Fruit fly (Drosophila melanogaster) whole organism, prepupa: Measurements from ENCODE around the gene Vlet.

Source experiments
- Blimp-1 ChIP-seq: fragments of 200-800 bp; sonication (Bioruptor generic); optimal IDR thresholded peaks from 3 replicates; lab custom pipeline; 2017; ENCODE audit warnings: missing biosample characterization, missing genetic modification characterization, mild to moderate bottlenecking, moderate library complexity, missing genetic modification reagents
- CG10631 ChIP-seq: fragments of 200-800 bp; sonication (Bioruptor generic); optimal IDR thresholded peaks from 2 replicates; lab custom pipeline; 2016; ENCODE audit warnings: missing biosample characterization, missing genetic modification characterization
- CG10669 ChIP-seq: fragments of 200-800 bp; sonication (Bioruptor generic); optimal IDR thresholded peaks from 3 replicates; lab custom pipeline; 2018; ENCODE audit warnings: missing biosample characterization, mild to moderate bottlenecking, missing genetic modification characterization, moderate library complexity
- CG11902 ChIP-seq: fragments of 200-800 bp; sonication (Bioruptor generic); optimal IDR thresholded peaks from 3 replicates; lab custom pipeline; 2016; ENCODE audit warnings: missing biosample characterization, missing genetic modification characterization
- CG1621 ChIP-seq: fragments of 200-800 bp; sonication (Bioruptor generic); optimal IDR thresholded peaks from 3 replicates; lab custom pipeline; 2018; ENCODE audit warnings: missing biosample characterization, mild to moderate bottlenecking, missing genetic modification characterization
- CG3032 ChIP-seq: fragments of 200-800 bp; optimal IDR thresholded peaks from 2 replicates; lab custom pipeline; 2019; ENCODE audit warnings: missing biosample characterization, mild to moderate bottlenecking, missing genetic modification characterization, moderate library complexity
- CG31627 ChIP-seq: fragments of 200-800 bp; sonication (Bioruptor generic); optimal IDR thresholded peaks from 3 replicates; lab custom pipeline; 2016; ENCODE audit warnings: missing biosample characterization, missing genetic modification characterization
- CG32006 ChIP-seq: fragments of 200-800 bp; sonication (Bioruptor generic); optimal IDR thresholded peaks from 3 replicates; lab custom pipeline; 2017; ENCODE audit warnings: missing biosample characterization, mild to moderate bottlenecking, missing genetic modification characterization
- CG34406 ChIP-seq: fragments of 200-800 bp; sonication (Bioruptor generic); optimal IDR thresholded peaks from 3 replicates; lab custom pipeline; 2016; ENCODE audit warnings: missing biosample characterization, missing genetic modification characterization
- CG3919 ChIP-seq: fragments of 200-800 bp; sonication (Bioruptor generic); optimal IDR thresholded peaks from 3 replicates; lab custom pipeline; 2016; ENCODE audit warnings: missing biosample characterization, missing genetic modification characterization
- CG6163 ChIP-seq: fragments of 200-800 bp; sonication (Bioruptor generic); IDR thresholded peaks from 3 replicates; pipeline ENCODE4 v1.3.6; 2022; ENCODE audit warnings: missing biosample characterization, missing genetic modification characterization
- CG6276 ChIP-seq: fragments of 200-800 bp; sonication (Bioruptor generic); optimal IDR thresholded peaks from 2 replicates; lab custom pipeline; 2017; ENCODE audit warnings: missing biosample characterization, mild to moderate bottlenecking, missing genetic modification characterization
- CG6808 ChIP-seq: fragments of 200-800 bp; sonication (Bioruptor generic); optimal IDR thresholded peaks from 3 replicates; lab custom pipeline; 2017; ENCODE audit warnings: missing biosample characterization, missing genetic modification characterization, mild to moderate bottlenecking, moderate library complexity, missing genetic modification reagents
- CG6854 ChIP-seq: fragments of 200-800 bp; sonication (Bioruptor generic); optimal IDR thresholded peaks from 2 replicates; lab custom pipeline; 2017; ENCODE audit warnings: missing biosample characterization, mild to moderate bottlenecking, missing genetic modification characterization
- CG8119 ChIP-seq: fragments of 200-800 bp; sonication (Bioruptor generic); IDR thresholded peaks from 3 replicates; pipeline ENCODE4 v1.3.6; 2022; ENCODE audit warnings: missing biosample characterization, missing genetic modification characterization
- CG8319 ChIP-seq: fragments of 200-800 bp; sonication (Bioruptor generic); optimal IDR thresholded peaks from 3 replicates; lab custom pipeline; 2016; ENCODE audit warnings: missing biosample characterization, missing genetic modification characterization
- CG8632 ChIP-seq: fragments of 200-800 bp; sonication (Bioruptor generic); optimal IDR thresholded peaks from 3 replicates; lab custom pipeline; 2016; ENCODE audit warnings: missing biosample characterization, missing genetic modification characterization
- Eip75B ChIP-seq: fragments of 200-800 bp; sonication (Bioruptor generic); optimal IDR thresholded peaks from 3 replicates; lab custom pipeline; 2016; ENCODE audit warnings: missing biosample characterization, missing genetic modification characterization
- Eip78C ChIP-seq: fragments of 200-800 bp; sonication (Bioruptor generic); peaks from one replicate; lab custom pipeline; 2016; ENCODE audit warnings: missing biosample characterization, missing genetic modification characterization
- Eip93F ChIP-seq: fragments of 200-800 bp; sonication (Bioruptor generic); optimal IDR thresholded peaks from 2 replicates; lab custom pipeline; 2016; ENCODE audit warnings: missing biosample characterization, mild to moderate bottlenecking, missing genetic modification characterization
- Ets21C ChIP-seq: fragments of 200-800 bp; sonication (Bioruptor generic); optimal IDR thresholded peaks from 3 replicates; lab custom pipeline; 2016; ENCODE audit warnings: missing biosample characterization, missing genetic modification characterization
- Ets96B ChIP-seq: fragments of 200-800 bp; optimal IDR thresholded peaks from 2 replicates; lab custom pipeline; 2019; ENCODE audit warnings: missing biosample characterization, mild to moderate bottlenecking, missing genetic modification characterization, moderate library complexity
- Hr38 ChIP-seq: sonication (Bioruptor generic); optimal IDR thresholded peaks from 2 replicates; lab custom pipeline; 2016; ENCODE audit warnings: missing biosample characterization, missing genetic modification characterization
- Hr39 ChIP-seq: fragments of 200-800 bp; sonication (Bioruptor generic); optimal IDR thresholded peaks from 2 replicates; lab custom pipeline; 2016; ENCODE audit warnings: missing biosample characterization, missing genetic modification characterization
- Hr4 ChIP-seq: fragments of 200-800 bp; sonication (Bioruptor generic); optimal IDR thresholded peaks from 3 replicates; lab custom pipeline; 2016; ENCODE audit warnings: missing biosample characterization, missing genetic modification characterization
- Lpt ChIP-seq: fragments of 200-800 bp; sonication (Bioruptor generic); optimal IDR thresholded peaks from 3 replicates; lab custom pipeline; 2016; ENCODE audit warnings: missing biosample characterization, missing genetic modification characterization
- Met ChIP-seq: fragments of 200-800 bp; sonication (Bioruptor generic); optimal IDR thresholded peaks from 3 replicates; lab custom pipeline; 2016; ENCODE audit warnings: missing biosample characterization, missing genetic modification characterization
- Smox ChIP-seq: fragments of 200-800 bp; sonication (Bioruptor generic); optimal IDR thresholded peaks from 3 replicates; lab custom pipeline; 2016; ENCODE audit warnings: missing biosample characterization, missing genetic modification characterization
- Sox14 ChIP-seq: fragments of 200-800 bp; sonication (Bioruptor generic); optimal IDR thresholded peaks from 3 replicates; lab custom pipeline; 2016; ENCODE audit warnings: missing biosample characterization, missing genetic modification characterization
- Sox15 ChIP-seq: fragments of 200-800 bp; sonication (Bioruptor generic); optimal IDR thresholded peaks from 3 replicates; lab custom pipeline; 2016; ENCODE audit warnings: missing biosample characterization, missing genetic modification characterization
- achi ChIP-seq: fragments of 200-800 bp; sonication (Bioruptor generic); optimal IDR thresholded peaks from 3 replicates; lab custom pipeline; 2016; ENCODE audit warnings: missing biosample characterization, missing genetic modification characterization
- acj6 ChIP-seq: fragments of 200-800 bp; sonication (Bioruptor generic); optimal IDR thresholded peaks from 3 replicates; lab custom pipeline; 2016; ENCODE audit warnings: missing biosample characterization, missing genetic modification characterization
- cyc ChIP-seq: fragments of 200-800 bp; sonication (Bioruptor generic); optimal IDR thresholded peaks from 3 replicates; lab custom pipeline; 2016; ENCODE audit warnings: missing biosample characterization, missing genetic modification characterization
- dsx ChIP-seq: fragments of 200-800 bp; optimal IDR thresholded peaks from 3 replicates; lab custom pipeline; 2019; ENCODE audit warnings: missing biosample characterization, mild to moderate bottlenecking, missing genetic modification characterization, moderate library complexity; ENCODE audit not compliant: poor library complexity, severe bottlenecking
- eg ChIP-seq: fragments of 200-800 bp; sonication (Bioruptor generic); IDR thresholded peaks from 3 replicates; pipeline ENCODE4 v1.3.6; 2022; ENCODE audit warnings: missing biosample characterization, missing genetic modification characterization
- esn ChIP-seq: fragments of 200-800 bp; sonication (Bioruptor generic); optimal IDR thresholded peaks from 2 replicates; lab custom pipeline; 2016; ENCODE audit warnings: missing biosample characterization, mild to moderate bottlenecking, missing genetic modification characterization, moderate library complexity
- fd59A ChIP-seq: fragments of 200-800 bp; sonication (Bioruptor generic); optimal IDR thresholded peaks from 2 replicates; lab custom pipeline; 2017; ENCODE audit warnings: missing biosample characterization, mild to moderate bottlenecking, missing genetic modification characterization, missing genetic modification reagents
- fd85E ChIP-seq: fragments of 200-800 bp; sonication (Bioruptor generic); optimal IDR thresholded peaks from 3 replicates; lab custom pipeline; 2016; ENCODE audit warnings: missing biosample characterization, missing genetic modification characterization
- fkh ChIP-seq: fragments of 200-800 bp; sonication (Bioruptor generic); optimal IDR thresholded peaks from 3 replicates; lab custom pipeline; 2017; ENCODE audit warnings: missing biosample characterization, mild to moderate bottlenecking, missing genetic modification characterization, moderate library complexity
- lz ChIP-seq: fragments of 200-800 bp; sonication (Bioruptor generic); optimal IDR thresholded peaks from 3 replicates; lab custom pipeline; 2016; ENCODE audit warnings: missing biosample characterization, missing genetic modification characterization
- pdm3 ChIP-seq: fragments of 200-800 bp; sonication (Bioruptor generic); optimal IDR thresholded peaks from 3 replicates; lab custom pipeline; 2016; ENCODE audit warnings: missing biosample characterization, missing genetic modification characterization
- svp ChIP-seq: fragments of 200-800 bp; sonication (Bioruptor generic); peaks from one replicate; lab custom pipeline; 2016; ENCODE audit warnings: missing biosample characterization, missing genetic modification characterization
- vri ChIP-seq: fragments of 200-800 bp; sonication (Bioruptor generic); optimal IDR thresholded peaks from 3 replicates; lab custom pipeline; 2016; ENCODE audit warnings: missing biosample characterization, mild to moderate bottlenecking, missing genetic modification characterization

The Vlet gene

DNA sequence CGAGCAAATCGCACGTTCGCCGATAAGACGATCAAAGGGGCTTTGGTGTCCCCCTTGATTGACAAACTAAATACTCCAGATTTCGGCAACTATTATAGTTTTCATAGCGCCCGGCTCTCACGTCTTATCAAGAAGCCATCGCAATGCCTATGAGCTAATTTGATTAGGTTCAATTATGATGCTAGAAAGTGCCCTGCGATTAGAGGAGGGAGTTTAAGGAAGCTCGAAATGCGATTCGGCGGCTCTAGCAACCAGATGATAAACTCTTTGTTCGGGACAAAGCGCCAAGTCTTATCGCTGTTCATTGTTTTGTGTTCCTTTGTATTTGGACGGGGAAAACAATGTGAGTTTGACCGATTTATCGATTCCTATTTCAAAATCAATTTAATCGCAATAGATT lies 39.5 kb upstream of the Vlet start:
- TF ChIP-seq CG6163 (GFP tag; lab: Robert Waterston, UW) (no peak), Eip93F (no peak), Eip78C (GFP tag; lab: Kevin White, UChicago) (peak; percentile 12), Sox14 (GFP tag; lab: Kevin White, UChicago) (peak; percentile 56), CG6276 (GFP tag; lab: Kevin White, UChicago) (no peak), vri (GFP tag; lab: Kevin White, UChicago) (peak; percentile 71), acj6 (no peak), achi (no peak)

DNA sequence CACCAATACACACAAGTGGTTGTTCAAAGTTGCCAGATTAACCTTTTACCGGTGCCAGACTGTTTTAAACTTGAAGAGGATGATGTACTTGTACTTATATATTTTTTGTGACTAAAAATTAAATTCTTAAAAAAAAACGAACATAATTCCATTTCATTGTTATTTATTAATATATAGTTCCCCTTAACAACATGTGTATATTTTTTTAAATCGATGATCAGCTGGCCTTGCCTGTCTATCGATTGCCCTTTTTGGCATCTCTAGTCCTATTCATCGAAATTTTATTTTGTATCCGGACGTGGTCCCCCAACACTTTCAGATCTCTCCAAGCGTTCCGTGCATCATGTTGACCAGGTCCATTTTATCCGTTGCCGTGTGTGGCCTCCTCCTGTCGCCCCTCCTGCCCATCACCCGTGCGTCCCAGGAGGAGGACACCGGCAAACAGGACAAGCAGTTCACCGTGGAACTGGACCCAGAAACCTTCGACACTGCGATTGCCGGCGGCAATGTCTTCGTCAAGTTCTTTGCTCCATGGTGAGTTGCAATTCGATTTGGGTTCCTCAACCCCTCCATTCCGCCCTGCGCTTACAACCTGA lies 38.4 kb upstream of the Vlet start, which contains the start of gene prtp:
Gene prtp (plus strand): TSS at position 26 of the 596 bp plus-strand sequence.
- no peak for TF ChIP-seq eg (GFP tag; lab: Robert Waterston, UW)
- no peak for TF ChIP-seq CG31627 (GFP tag; lab: Kevin White, UChicago)
- TF ChIP-seq CG11902 (GFP tag; lab: Kevin White, UChicago), result no peak
- no peak for TF ChIP-seq fd59A
- peak; percentile 90 for TF ChIP-seq CG1621 (tag; lab: Kevin White, UChicago)
- TF ChIP-seq CG3919, result no peak
- peak; percentile 80 for TF ChIP-seq Eip93F
- TF ChIP-seq Eip78C (GFP tag; lab: Kevin White, UChicago), result peak; percentile 57
- TF ChIP-seq, all 60 proteins: peak for 3

DNA sequence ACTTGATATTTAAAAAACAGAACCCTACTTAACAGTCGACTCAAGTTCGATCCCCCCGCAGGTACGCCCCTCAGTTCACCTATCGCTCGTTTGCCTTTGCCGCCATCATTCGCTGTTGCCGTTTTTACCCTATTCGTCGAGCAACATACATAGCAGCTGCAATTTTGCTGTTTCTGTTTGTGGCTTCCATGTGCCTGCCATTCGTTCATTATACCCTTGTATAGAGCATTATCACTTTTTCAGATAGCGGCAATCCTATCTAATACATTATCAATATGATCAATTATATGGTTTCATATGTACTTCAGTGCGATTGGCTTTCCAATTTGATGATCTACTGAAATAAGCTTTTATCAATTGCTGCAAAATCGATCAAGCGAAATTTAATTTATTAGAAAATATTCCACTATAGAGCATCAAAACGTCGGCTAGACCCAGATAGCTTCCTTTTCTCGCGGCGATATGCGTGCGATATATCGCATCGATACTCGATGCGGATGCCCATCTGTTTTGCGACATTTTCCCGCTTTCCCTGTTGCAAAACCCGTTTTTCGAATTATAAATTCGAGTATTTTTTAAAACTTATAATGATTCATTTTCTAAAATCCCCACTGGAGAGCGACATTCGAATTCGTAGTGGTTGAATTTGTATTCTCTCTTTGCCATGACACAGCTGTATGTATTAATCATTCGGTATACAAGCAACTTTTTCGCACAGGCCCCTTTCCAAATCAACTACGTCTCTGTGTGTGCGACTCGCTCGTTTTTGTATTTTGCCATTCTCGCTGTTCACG lies 37.7 kb upstream of the Vlet start:
- peak; percentile 94 for TF ChIP-seq CG10669 (GFP tag; lab: Kevin White, UChicago)
- TF ChIP-seq fd85E (GFP tag; lab: Kevin White, UChicago), result peak; percentile 69
- peak; percentile 94 for TF ChIP-seq CG32006
- TF ChIP-seq fkh (GFP tag; lab: Kevin White, UChicago), result peak; percentile 37
- peak; percentile 80 for TF ChIP-seq CG1621 (tag; lab: Kevin White, UChicago)
- TF ChIP-seq acj6, result peak; percentile 87
- TF ChIP-seq Met (GFP tag; lab: Kevin White, UChicago), result peak; percentile 91
- peak; percentile 87 for TF ChIP-seq CG10631 (GFP tag; lab: Kevin White, UChicago)
- peak; percentile 92 for TF ChIP-seq CG3032 (tag; lab: Kevin White, UChicago)
- peak; percentile 93 for TF ChIP-seq CG8119
- peak; percentile 81 for TF ChIP-seq CG8319 (GFP tag; lab: Kevin White, UChicago)
- peak; percentile 84 for TF ChIP-seq Sox15 (GFP tag; lab: Kevin White, UChicago)
- TF ChIP-seq CG11902 (GFP tag; lab: Kevin White, UChicago), result peak; percentile 85
- peak; percentile 99 for TF ChIP-seq Eip78C (GFP tag; lab: Kevin White, UChicago)
- peak; percentile 93 for TF ChIP-seq CG6163 (GFP tag; lab: Robert Waterston, UW)
- peak; percentile 91 for TF ChIP-seq CG8632 (GFP tag; lab: Kevin White, UChicago)
- peak; percentile 92 for TF ChIP-seq CG34406
- peak; percentile 89 for TF ChIP-seq Eip75B (GFP tag; lab: Kevin White, UChicago)
- no peak for TF ChIP-seq Hr38 (GFP tag; lab: Kevin White, UChicago)
- peak; percentile 93 for TF ChIP-seq Ets96B (tag; lab: Kevin White, UChicago)
- peak; percentile 77 for TF ChIP-seq Eip93F
- peak; percentile 88 for TF ChIP-seq dsx (GFP tag; lab: Kevin White, UChicago)
- peak; percentile 90 for TF ChIP-seq Hr39 (GFP tag; lab: Kevin White, UChicago)
- peak; percentile 87 for TF ChIP-seq Hr4 (GFP tag; lab: Kevin White, UChicago)
- TF ChIP-seq svp (GFP tag; lab: Kevin White, UChicago), result peak; percentile 95
- TF ChIP-seq CG6854 (GFP tag; lab: Kevin White, UChicago), result peak; percentile 75
- peak; percentile 93 for TF ChIP-seq esn (GFP tag; lab: Kevin White, UChicago)
- peak; percentile 93 for TF ChIP-seq CG6276 (GFP tag; lab: Kevin White, UChicago)
- peak; percentile 77 for TF ChIP-seq eg (GFP tag; lab: Robert Waterston, UW)
- peak; percentile 75 for TF ChIP-seq Blimp-1
- peak; percentile 91 for TF ChIP-seq CG6808 (GFP tag; lab: Kevin White, UChicago)
- peak; percentile 86 for TF ChIP-seq Ets21C (GFP tag; lab: Kevin White, UChicago)
- peak; percentile 82 for TF ChIP-seq achi
- peak; percentile 90 for TF ChIP-seq lz (GFP tag; lab: Kevin White, UChicago)
- peak; percentile 87 for TF ChIP-seq Lpt (GFP tag; lab: Kevin White, UChicago)
- peak; percentile 93 for TF ChIP-seq Sox14 (GFP tag; lab: Kevin White, UChicago)
- peak; percentile 89 for TF ChIP-seq pdm3 (GFP tag; lab: Kevin White, UChicago)
- peak; percentile 76 for TF ChIP-seq vri (GFP tag; lab: Kevin White, UChicago)
- TF ChIP-seq cyc (GFP tag; lab: Kevin White, UChicago), result peak; percentile 90
- peak; percentile 89 for TF ChIP-seq Smox (GFP tag; lab: Kevin White, UChicago)
- peak; percentile 88 for TF ChIP-seq CG31627 (GFP tag; lab: Kevin White, UChicago)
